Worm (Caenorhabditis elegans) whole organism, midembryonic: ENCODE results near the gene slcr-46.1.

Experiments used
- T22C8.4 ChIP-seq: fragments of 200-800 bp; sonication (Bioruptor generic); IDR thresholded peaks from 2 replicates; pipeline ENCODE4 v1.3.6; 2022; ENCODE audit warnings: missing genetic modification characterization, missing compliant biosample characterization
- cog-1 ChIP-seq: sonication (generic microtip); optimal IDR thresholded peaks from 2 replicates; lab custom pipeline; 2016; ENCODE audit warnings: missing genetic modification characterization, missing compliant biosample characterization
- flt-1 ChIP-seq: fragments of 200-800 bp; sonication (Bioruptor generic); IDR thresholded peaks from 2 replicates; pipeline ENCODE4 v1.3.6; 2022; ENCODE audit warnings: missing genetic modification characterization, missing compliant biosample characterization
- klf-2 ChIP-seq: fragments of 200-800 bp; sonication (Bioruptor generic); conservative IDR thresholded peaks from 2 replicates; pipeline ENCODE4 v1.3.6; 2022; ENCODE audit warnings: missing genetic modification reagents, missing genetic modification characterization, missing compliant biosample characterization
- med-1 ChIP-seq: sonication (generic microtip); optimal IDR thresholded peaks from 2 replicates; lab custom pipeline; 2017; ENCODE audit warnings: missing genetic modification characterization, mild to moderate bottlenecking, missing compliant biosample characterization, antibody characterized with exemption, missing genetic modification reagents; ENCODE audit not compliant: insufficient read depth
- tab-1 ChIP-seq: fragments of 200-800 bp; sonication (Bioruptor generic); IDR thresholded peaks from 2 replicates; pipeline ENCODE4 v1.3.6; 2022; ENCODE audit warnings: missing genetic modification characterization, missing compliant biosample characterization
- ztf-23 ChIP-seq: fragments of 200-800 bp; sonication (Bioruptor generic); IDR thresholded peaks from 2 replicates; pipeline ENCODE4 v1.3.6; 2022; ENCODE audit warnings: missing genetic modification reagents, missing genetic modification characterization, missing compliant biosample characterization
- ztf-29 ChIP-seq: fragments of 200-800 bp; sonication (Bioruptor generic); IDR thresholded peaks from 2 replicates; pipeline ENCODE4 v1.3.6; 2022; ENCODE audit warnings: missing genetic modification reagents, missing genetic modification characterization, missing compliant biosample characterization

- TF ChIP-seq T22C8.4 (GFP tag; lab: Robert Waterston, UW) (no peak), ztf-23 (GFP tag; lab: Robert Waterston, UW) (no peak), ztf-29 (GFP tag; lab: Robert Waterston, UW) (no peak), med-1 (GFP tag; lab: Kevin White, UChicago) (no peak), tab-1 (GFP tag; lab: Robert Waterston, UW) (no peak), flt-1 (GFP tag; lab: Robert Waterston, UW) (no peak), klf-2 (GFP tag; lab: Robert Waterston, UW) (no peak), cog-1 (tag; lab: Kevin White, UChicago) (no peak)
These were observed 34.7 kb upstream of the slcr-46.1 start for ce11 chrX:4597419-4597818.
